Fruit fly (Drosophila melanogaster): ENCODE results near the gene trh.

Gene trh

DNA sequence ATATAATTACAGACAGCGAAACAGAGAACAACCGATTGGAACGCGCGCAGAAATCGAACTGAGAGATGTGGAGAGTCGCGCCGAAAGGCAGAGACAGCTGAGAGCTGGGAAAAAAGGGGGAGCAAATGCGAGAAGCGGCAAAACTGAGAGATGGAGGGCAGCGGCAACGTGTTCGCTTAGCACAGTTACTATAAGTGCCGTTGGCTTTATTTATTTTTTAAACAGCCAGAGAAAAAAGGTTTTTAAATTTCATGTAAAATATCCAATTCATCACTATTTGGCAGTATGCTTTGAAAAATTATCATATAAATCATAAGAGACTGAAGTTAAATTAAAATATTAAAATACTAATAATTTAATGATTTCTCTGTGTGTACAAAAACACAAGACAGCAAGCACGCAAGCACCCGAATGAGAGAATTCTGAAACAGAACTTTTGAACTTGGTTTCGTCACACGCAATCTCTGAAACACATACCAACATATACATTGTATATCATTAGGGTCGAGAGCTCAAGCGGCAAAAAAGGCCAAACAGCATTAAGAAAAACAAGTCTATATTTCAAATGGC, 48.7 kb upstream of the trh start (continued):
- TF ChIP-seq Adf1 (GFP tag; IDR thresholded peaks at IDR 0.05) (peak; percentile 77), lola (GFP tag; optimal IDR thresholded peaks at IDR 0.05) (peak in 1 of 3 experiments; percentile 53), nmo (GFP tag; optimal IDR thresholded peaks at IDR 0.05) (peak; percentile 68), ab (GFP tag; optimal IDR thresholded peaks at IDR 0.05) (no peak), CG17328 (GFP tag; IDR thresholded peaks at IDR 0.05) (peak; percentile 79), Fer2 (tag; optimal IDR thresholded peaks at IDR 0.05) (peak; percentile 80), Hmr (GFP tag; optimal IDR thresholded peaks at IDR 0.05) (peak; percentile 94), knrl (GFP tag; IDR thresholded peaks at IDR 0.05; ENCODE audit: partially characterized antibody) (no peak), tup (GFP tag; optimal IDR thresholded peaks at IDR 0.05) (peak; percentile 51), dimm (GFP tag; IDR thresholded peaks at IDR 0.05) (peak; percentile 53; the same call in 1 of the 2 replicates), CrebB (tag; optimal IDR thresholded peaks at IDR 0.05) (peak; percentile 64), Chrac-16 (GFP tag; optimal IDR thresholded peaks at IDR 0.05) (peak; percentile 45), sens-2 (GFP tag; IDR thresholded peaks at IDR 0.05) (peak; percentile 44; the same call in 1 of the 2 replicates), CG3407 (GFP tag; optimal IDR thresholded peaks at IDR 0.05) (peak; percentile 35), Atf-2 (GFP tag; optimal IDR thresholded peaks at IDR 0.05) (no peak), CG6254 (GFP tag; optimal IDR thresholded peaks at IDR 0.05) (peak; percentile 48), schlank (tag; optimal IDR thresholded peaks at IDR 0.05) (peak; percentile 72), grn (GFP tag; optimal IDR thresholded peaks at IDR 0.05) (no peak), Ada2b (GFP tag; IDR thresholded peaks at IDR 0.05) (peak; percentile 85), CG12219 (GFP tag; optimal IDR thresholded peaks at IDR 0.05) (peak; percentile 56), exex (tag; optimal IDR thresholded peaks at IDR 0.05) (peak; percentile 63), Doc2 (GFP tag; IDR thresholded peaks at IDR 0.05) (no peak), Eip74EF (GFP tag; optimal IDR thresholded peaks at IDR 0.05) (peak in 1 of 2 experiments; percentile 55), wdn (GFP tag; IDR thresholded peaks at IDR 0.05) (peak; percentile 91), B-H2 (GFP tag; optimal IDR thresholded peaks at IDR 0.05) (peak; percentile 68), Side (GFP tag; optimal IDR thresholded peaks at IDR 0.05) (no peak), CG2116 (GFP tag; optimal IDR thresholded peaks at IDR 0.05) (peak; percentile 12), sd (tag; optimal IDR thresholded peaks at IDR 0.05) (peak; percentile 54), ara (GFP tag; IDR thresholded peaks at IDR 0.05) (peak; percentile 35; the same call in 1 of the 2 replicates), cas (GFP tag; IDR thresholded peaks at IDR 0.05) (peak; percentile 84), Dref (GFP tag; IDR thresholded peaks at IDR 0.05) (0 out of 2 replicates have a peak, but pooled peaks have one; percentile 22), Bdp1 (GFP tag; optimal IDR thresholded peaks at IDR 0.05) (peak; percentile 8), stwl (tag; optimal IDR thresholded peaks at IDR 0.05) (no peak), pita (GFP tag; optimal IDR thresholded peaks at IDR 0.05) (no peak), ken (GFP tag; IDR thresholded peaks at IDR 0.05) (0 out of 3 replicates have a peak, but pooled peaks have one; percentile 3), CG11093 (GFP tag; IDR thresholded peaks at IDR 0.05) (peak; percentile 75; the same call in 1 of the 3 replicates), CG11696 (GFP tag; IDR thresholded peaks at IDR 0.05) (peak; percentile 79), CG14014 (GFP tag; IDR thresholded peaks at IDR 0.05) (peak; percentile 84), jing (GFP tag; optimal IDR thresholded peaks at IDR 0.05) (peak; percentile 38), Nf-YC (tag; optimal IDR thresholded peaks at IDR 0.05) (peak; percentile 69), CHES-1-like (GFP tag; optimal IDR thresholded peaks at IDR 0.05) (no peak), HLH54F (GFP tag; optimal IDR thresholded peaks at IDR 0.05) (peak; percentile 58), Hey (tag; optimal IDR thresholded peaks at IDR 0.05) (peak; percentile 20), crp (GFP tag; optimal IDR thresholded peaks at IDR 0.05) (peak in 1 of 2 experiments; percentile 13), CG13123 (GFP tag; optimal IDR thresholded peaks at IDR 0.05) (no peak), bab2 (GFP tag; optimal IDR thresholded peaks at IDR 0.05) (peak; percentile 47), fd3F (GFP tag; optimal IDR thresholded peaks at IDR 0.05) (peak; percentile 85), CG17912 (GFP tag; optimal IDR thresholded peaks at IDR 0.05) (no peak), vfl (GFP tag; optimal IDR thresholded peaks at IDR 0.05) (peak; percentile 73)
